Worm (Caenorhabditis elegans) whole organism, L4 larva: ENCODE measurements around the gene C15H9.5.

Experiments used
- aha-1 ChIP-seq: fragments of 150-350 bp; peaks from one replicate; lab custom pipeline; 2014; ENCODE audit warnings: missing biosample characterization, missing genetic modification characterization
- ceh-82 ChIP-seq: sonication (generic microtip); optimal IDR thresholded peaks from 2 replicates; lab custom pipeline; 2017; ENCODE audit warnings: missing biosample characterization, missing genetic modification characterization
- hif-1 ChIP-seq, 2 experiments: sonication (generic microtip); optimal IDR thresholded peaks; 2 replicates each; lab custom pipeline; 2016 to 2017; ENCODE audit warnings: missing compliant biosample characterization in 2 of 2, missing genetic modification characterization in 2 of 2, missing genetic modification reagents in 2 of 2, missing genotype in 2 of 2, mild to moderate bottlenecking in 1 of 2
- lir-3 ChIP-seq: sonication (generic microtip); optimal IDR thresholded peaks from 2 replicates; lab custom pipeline; 2016; ENCODE audit warnings: mild to moderate bottlenecking, missing genetic modification characterization, missing compliant biosample characterization
- mes-2 ChIP-seq: sonication (generic microtip); optimal IDR thresholded peaks from 2 replicates; lab custom pipeline; 2016; ENCODE audit warnings: missing genotype, mild to moderate bottlenecking, missing genetic modification characterization, missing compliant biosample characterization; ENCODE audit not compliant: poor library complexity, severe bottlenecking
- nhr-6 ChIP-seq: fragments of 150-350 bp; optimal IDR thresholded peaks from 2 replicates; lab custom pipeline; 2014; ENCODE audit warnings: missing biosample characterization, missing genetic modification characterization
- unc-39 ChIP-seq: sonication (generic microtip); optimal IDR thresholded peaks from 2 replicates; lab custom pipeline; 2017; ENCODE audit warnings: missing biosample characterization, missing genetic modification characterization

DNA sequence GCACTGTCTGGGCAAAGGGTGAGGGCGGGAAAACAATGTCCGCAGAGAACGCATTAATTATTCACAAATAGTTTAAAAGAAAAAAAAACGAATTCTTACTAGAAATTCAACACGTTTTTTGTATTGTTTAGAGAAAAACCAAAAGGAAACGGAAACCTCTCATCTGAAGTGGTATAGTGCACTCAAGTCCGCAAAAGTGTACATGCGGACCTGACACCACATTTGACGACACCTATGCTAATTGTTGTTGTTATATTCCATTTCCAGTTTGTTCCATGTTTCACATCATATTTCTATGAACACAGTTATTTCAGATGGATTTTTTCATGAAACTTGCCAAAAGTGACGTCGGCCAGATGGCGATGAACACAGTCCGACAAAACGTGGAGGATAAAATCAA, 40.4 kb upstream of the C15H9.5 start, which contains the start of gene C45B2.6:
- TF ChIP-seq mes-2, result no peak
- no peak for TF ChIP-seq lir-3
- no peak for TF ChIP-seq aha-1
- no peak for TF ChIP-seq unc-39
- TF ChIP-seq hif-1 (tag; optimal IDR thresholded peaks at IDR 0.05; lab: Kevin White, UChicago), result no peak
- no peak for TF ChIP-seq ceh-82 (tag; lab: Kevin White, UChicago)
- TF ChIP-seq nhr-6 (tag; lab: Kevin White, UChicago), result no peak
